Fruit fly (Drosophila melanogaster) whole organism, prepupa: ENCODE results near the gene atl.

Experiments used
- CG10631 ChIP-seq: fragments of 200-800 bp; sonication (Bioruptor generic); optimal IDR thresholded peaks from 2 replicates; lab custom pipeline; 2016; ENCODE audit warnings: missing biosample characterization, missing genetic modification characterization
- CG10669 ChIP-seq: fragments of 200-800 bp; sonication (Bioruptor generic); optimal IDR thresholded peaks from 3 replicates; lab custom pipeline; 2018; ENCODE audit warnings: missing biosample characterization, mild to moderate bottlenecking, missing genetic modification characterization, moderate library complexity
- CG11294 ChIP-seq: fragments of 200-800 bp; sonication (Bioruptor generic); IDR thresholded peaks from 2 replicates; pipeline ENCODE4 v1.3.6; 2022; ENCODE audit warnings: missing biosample characterization, missing genetic modification characterization
- CG11762 ChIP-seq: fragments of 200-800 bp; sonication (Bioruptor generic); optimal IDR thresholded peaks from 3 replicates; lab custom pipeline; 2016; ENCODE audit warnings: missing biosample characterization, missing genetic modification characterization; ENCODE audit not compliant: insufficient read depth
- CG11902 ChIP-seq: fragments of 200-800 bp; sonication (Bioruptor generic); optimal IDR thresholded peaks from 3 replicates; lab custom pipeline; 2016; ENCODE audit warnings: missing biosample characterization, missing genetic modification characterization
- CG1621 ChIP-seq: fragments of 200-800 bp; sonication (Bioruptor generic); optimal IDR thresholded peaks from 3 replicates; lab custom pipeline; 2018; ENCODE audit warnings: missing biosample characterization, mild to moderate bottlenecking, missing genetic modification characterization
- CG3032 ChIP-seq: fragments of 200-800 bp; optimal IDR thresholded peaks from 2 replicates; lab custom pipeline; 2019; ENCODE audit warnings: missing biosample characterization, mild to moderate bottlenecking, missing genetic modification characterization, moderate library complexity
- CG31627 ChIP-seq: fragments of 200-800 bp; sonication (Bioruptor generic); optimal IDR thresholded peaks from 3 replicates; lab custom pipeline; 2016; ENCODE audit warnings: missing biosample characterization, missing genetic modification characterization
- CG32006 ChIP-seq: fragments of 200-800 bp; sonication (Bioruptor generic); optimal IDR thresholded peaks from 3 replicates; lab custom pipeline; 2017; ENCODE audit warnings: missing biosample characterization, mild to moderate bottlenecking, missing genetic modification characterization
- CG6792 ChIP-seq: fragments of 200-800 bp; sonication (Bioruptor generic); optimal IDR thresholded peaks from 3 replicates; lab custom pipeline; 2016; ENCODE audit warnings: missing biosample characterization, missing genetic modification characterization
- CG6808 ChIP-seq: fragments of 200-800 bp; sonication (Bioruptor generic); optimal IDR thresholded peaks from 3 replicates; lab custom pipeline; 2017; ENCODE audit warnings: missing biosample characterization, missing genetic modification characterization, mild to moderate bottlenecking, moderate library complexity, missing genetic modification reagents
- CG8119 ChIP-seq: fragments of 200-800 bp; sonication (Bioruptor generic); IDR thresholded peaks from 3 replicates; pipeline ENCODE4 v1.3.6; 2022; ENCODE audit warnings: missing biosample characterization, missing genetic modification characterization
- CG8319 ChIP-seq: fragments of 200-800 bp; sonication (Bioruptor generic); optimal IDR thresholded peaks from 3 replicates; lab custom pipeline; 2016; ENCODE audit warnings: missing biosample characterization, missing genetic modification characterization
- CG9139 ChIP-seq: fragments of 200-800 bp; sonication (Bioruptor generic); optimal IDR thresholded peaks from 3 replicates; lab custom pipeline; 2017; ENCODE audit warnings: missing biosample characterization, mild to moderate bottlenecking, missing genetic modification characterization
- Eip78C ChIP-seq: fragments of 200-800 bp; sonication (Bioruptor generic); peaks from one replicate; lab custom pipeline; 2016; ENCODE audit warnings: missing biosample characterization, missing genetic modification characterization
- Eip93F ChIP-seq: fragments of 200-800 bp; sonication (Bioruptor generic); optimal IDR thresholded peaks from 2 replicates; lab custom pipeline; 2016; ENCODE audit warnings: missing biosample characterization, mild to moderate bottlenecking, missing genetic modification characterization
- Ets21C ChIP-seq: fragments of 200-800 bp; sonication (Bioruptor generic); optimal IDR thresholded peaks from 3 replicates; lab custom pipeline; 2016; ENCODE audit warnings: missing biosample characterization, missing genetic modification characterization
- Ets96B ChIP-seq: fragments of 200-800 bp; optimal IDR thresholded peaks from 2 replicates; lab custom pipeline; 2019; ENCODE audit warnings: missing biosample characterization, mild to moderate bottlenecking, missing genetic modification characterization, moderate library complexity
- Hr38 ChIP-seq: sonication (Bioruptor generic); optimal IDR thresholded peaks from 2 replicates; lab custom pipeline; 2016; ENCODE audit warnings: missing biosample characterization, missing genetic modification characterization
- Met ChIP-seq: fragments of 200-800 bp; sonication (Bioruptor generic); optimal IDR thresholded peaks from 3 replicates; lab custom pipeline; 2016; ENCODE audit warnings: missing biosample characterization, missing genetic modification characterization
- OdsH ChIP-seq: fragments of 200-800 bp; sonication (Bioruptor generic); optimal IDR thresholded peaks from 3 replicates; lab custom pipeline; 2016; ENCODE audit warnings: missing biosample characterization, missing genetic modification characterization
- Smox ChIP-seq: fragments of 200-800 bp; sonication (Bioruptor generic); optimal IDR thresholded peaks from 3 replicates; lab custom pipeline; 2016; ENCODE audit warnings: missing biosample characterization, missing genetic modification characterization
- Sox102F ChIP-seq: fragments of 200-800 bp; sonication (Bioruptor generic); optimal IDR thresholded peaks from 2 replicates; lab custom pipeline; 2016; ENCODE audit warnings: missing biosample characterization, mild to moderate bottlenecking, missing genetic modification characterization
- Sox14 ChIP-seq: fragments of 200-800 bp; sonication (Bioruptor generic); optimal IDR thresholded peaks from 3 replicates; lab custom pipeline; 2016; ENCODE audit warnings: missing biosample characterization, missing genetic modification characterization
- Sox15 ChIP-seq: fragments of 200-800 bp; sonication (Bioruptor generic); optimal IDR thresholded peaks from 3 replicates; lab custom pipeline; 2016; ENCODE audit warnings: missing biosample characterization, missing genetic modification characterization
- achi ChIP-seq: fragments of 200-800 bp; sonication (Bioruptor generic); optimal IDR thresholded peaks from 3 replicates; lab custom pipeline; 2016; ENCODE audit warnings: missing biosample characterization, missing genetic modification characterization
- dsx ChIP-seq: fragments of 200-800 bp; optimal IDR thresholded peaks from 3 replicates; lab custom pipeline; 2019; ENCODE audit warnings: missing biosample characterization, mild to moderate bottlenecking, missing genetic modification characterization, moderate library complexity; ENCODE audit not compliant: poor library complexity, severe bottlenecking
- esn ChIP-seq: fragments of 200-800 bp; sonication (Bioruptor generic); optimal IDR thresholded peaks from 2 replicates; lab custom pipeline; 2016; ENCODE audit warnings: missing biosample characterization, mild to moderate bottlenecking, missing genetic modification characterization, moderate library complexity
- fd85E ChIP-seq: fragments of 200-800 bp; sonication (Bioruptor generic); optimal IDR thresholded peaks from 3 replicates; lab custom pipeline; 2016; ENCODE audit warnings: missing biosample characterization, missing genetic modification characterization
- lz ChIP-seq: fragments of 200-800 bp; sonication (Bioruptor generic); optimal IDR thresholded peaks from 3 replicates; lab custom pipeline; 2016; ENCODE audit warnings: missing biosample characterization, missing genetic modification characterization
- net ChIP-seq: fragments of 200-800 bp; sonication (Bioruptor generic); optimal IDR thresholded peaks from 3 replicates; lab custom pipeline; 2016; ENCODE audit warnings: missing biosample characterization, missing genetic modification characterization
- pdm3 ChIP-seq: fragments of 200-800 bp; sonication (Bioruptor generic); optimal IDR thresholded peaks from 3 replicates; lab custom pipeline; 2016; ENCODE audit warnings: missing biosample characterization, missing genetic modification characterization
- salr ChIP-seq, 2 experiments: fragments of 200-800 bp; sonication (Bioruptor generic); optimal IDR thresholded peaks; 3 replicates each; lab custom pipeline; 2016 to 2018; ENCODE audit warnings: missing biosample characterization in 2 of 2, missing genetic modification characterization in 2 of 2, mild to moderate bottlenecking in 1 of 2
- ss ChIP-seq, 2 experiments: fragments of 200-800 bp; sonication (Bioruptor generic); optimal IDR thresholded peaks; 2 replicates in 1 of 2; 3 replicates in 1 of 2; lab custom pipeline; 2017 to 2018; ENCODE audit warnings: mild to moderate bottlenecking in 2 of 2, missing biosample characterization in 2 of 2, missing genetic modification characterization in 2 of 2, moderate library complexity in 1 of 2
- svp ChIP-seq: fragments of 200-800 bp; sonication (Bioruptor generic); peaks from one replicate; lab custom pipeline; 2016; ENCODE audit warnings: missing biosample characterization, missing genetic modification characterization
- topi ChIP-seq: fragments of 200-800 bp; sonication (Bioruptor generic); optimal IDR thresholded peaks from 3 replicates; lab custom pipeline; 2016; ENCODE audit warnings: missing biosample characterization, missing genetic modification characterization
- vri ChIP-seq: fragments of 200-800 bp; sonication (Bioruptor generic); optimal IDR thresholded peaks from 3 replicates; lab custom pipeline; 2016; ENCODE audit warnings: missing biosample characterization, mild to moderate bottlenecking, missing genetic modification characterization

The atl gene

dm6 chr3R:24625517-24625925, at the start of gene atl, which contains the start of gene Syx18:
atl (plus strand) TSS chr3R:24625671.
Syx18 (minus strand) TSS chr3R:24625562.
- TF ChIP-seq CG11902, result no peak
- TF ChIP-seq Sox14, result peak; percentile 27
- TF ChIP-seq CG1621, result peak; percentile 20
- TF ChIP-seq CG3032, result peak; percentile 18
- TF ChIP-seq vri (GFP tag; lab: Kevin White, UChicago), result peak; percentile 30
- no peak for TF ChIP-seq CG9139 (GFP tag; lab: Kevin White, UChicago)
- peak in 1 of 2 experiments; percentile 37 for TF ChIP-seq ss (GFP tag; optimal IDR thresholded peaks at IDR 0.05; lab: Kevin White, UChicago)
- no peak for TF ChIP-seq Eip78C (GFP tag; lab: Kevin White, UChicago)

- TF ChIP-seq Ets96B (tag; lab: Kevin White, UChicago), result no peak
- no peak for TF ChIP-seq CG8319 (GFP tag; lab: Kevin White, UChicago)
- TF ChIP-seq CG32006, result no peak
- no peak for TF ChIP-seq salr (GFP tag; optimal IDR thresholded peaks at IDR 0.05; lab: Kevin White, UChicago)
- no peak for TF ChIP-seq CG11762 (GFP tag; lab: Kevin White, UChicago)
- TF ChIP-seq CG11294 (GFP tag; lab: Robert Waterston, UW), result no peak
- no peak for TF ChIP-seq Hr38 (GFP tag; lab: Kevin White, UChicago)
- TF ChIP-seq Ets21C (GFP tag; lab: Kevin White, UChicago), result no peak
- TF ChIP-seq Sox102F (GFP tag; lab: Kevin White, UChicago), result no peak
- peak; percentile 61 for TF ChIP-seq vri (GFP tag; lab: Kevin White, UChicago)
- TF ChIP-seq Smox (GFP tag; lab: Kevin White, UChicago), result no peak
- TF ChIP-seq CG6792, result no peak
- TF ChIP-seq Eip78C (GFP tag; lab: Kevin White, UChicago), result no peak
- no peak for TF ChIP-seq topi
- TF ChIP-seq CG8119 (GFP tag; lab: Robert Waterston, UW), result no peak
- peak; percentile 46 for TF ChIP-seq Eip93F (GFP tag; lab: Kevin White, UChicago)
- TF ChIP-seq svp, result peak; percentile 57
Measured at dm6 chr3R:24575787-24576413, 49.6 kb upstream of the atl start.

- no peak for TF ChIP-seq net (GFP tag; lab: Kevin White, UChicago)
- no peak for TF ChIP-seq CG31627
- no peak for TF ChIP-seq OdsH (GFP tag; lab: Kevin White, UChicago)
- no peak for TF ChIP-seq CG6808 (GFP tag; lab: Kevin White, UChicago)
- TF ChIP-seq esn (GFP tag; lab: Kevin White, UChicago), result no peak
- TF ChIP-seq CG10669 (GFP tag; lab: Kevin White, UChicago), result no peak
- no peak for TF ChIP-seq Sox15 (GFP tag; lab: Kevin White, UChicago)
- TF ChIP-seq pdm3, result no peak
Measured at dm6 chr3R:24577355-24577754, 48.1 kb upstream of the atl start.

dm6 chr3R:24580067-24580962, 45.2 kb upstream of the atl start:
- TF ChIP-seq CG10631 (GFP tag; lab: Kevin White, UChicago) (peak; percentile 5), CG31627 (peak; percentile 20), svp (peak; percentile 56), CG32006 (peak; percentile 6), Smox (GFP tag; lab: Kevin White, UChicago) (peak; percentile 27), Eip78C (GFP tag; lab: Kevin White, UChicago) (peak; percentile 68), dsx (no peak), lz (GFP tag; lab: Kevin White, UChicago) (peak; percentile 17), achi (GFP tag; lab: Kevin White, UChicago) (no peak), CG3032 (no peak), topi (no peak), fd85E (GFP tag; lab: Kevin White, UChicago) (no peak), Met (GFP tag; lab: Kevin White, UChicago) (peak; percentile 29), Sox14 (no peak), CG6808 (GFP tag; lab: Kevin White, UChicago) (no peak), esn (GFP tag; lab: Kevin White, UChicago) (peak; percentile 44)
- TF ChIP-seq, all 60 proteins: peak for 9
